Worm (Caenorhabditis elegans): Measurements from ENCODE around the gene mnat-1.

DNA sequence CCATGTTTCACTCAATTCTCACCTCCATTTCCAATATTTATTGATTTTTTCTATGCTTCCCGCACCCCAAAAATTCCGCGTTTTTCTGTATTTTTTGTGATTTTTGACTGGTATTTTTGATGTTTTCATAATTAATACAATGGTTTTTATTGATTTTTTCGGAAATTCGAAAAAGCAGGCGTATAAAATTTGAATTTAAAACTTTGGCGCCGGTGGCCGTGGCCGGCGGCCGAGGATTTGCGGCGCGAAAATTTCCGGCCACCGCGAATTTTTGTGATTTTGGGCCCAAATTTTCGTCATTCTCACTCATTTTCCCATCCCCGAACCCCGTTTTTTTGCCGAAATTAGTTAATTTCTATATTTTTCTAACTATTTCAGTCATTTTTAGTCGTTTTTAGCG lies 27.5 kb downstream of the mnat-1 start:
- TF ChIP-seq snpc-4 (tag; optimal IDR thresholded peaks at IDR 0.05) (no peak), C04F5.9 (tag; optimal IDR thresholded peaks at IDR 0.05) (peak; percentile 19)
